Worm (Caenorhabditis elegans) whole organism, L1 larva: ENCODE data around the gene fbxc-12.

Experiments
- C34B4.2 ChIP-seq: sonication (generic microtip); optimal IDR thresholded peaks from 2 replicates; lab custom pipeline; 2017; ENCODE audit warnings: mild to moderate bottlenecking, missing genetic modification characterization, missing compliant biosample characterization
- elt-3 ChIP-seq, 6 experiments: fragments of 150-350 bp in 1 of 6; sonication (generic microtip); optimal IDR thresholded peaks; 2 replicates each; lab custom pipeline; 2017 to 2018; ENCODE audit warnings: missing biosample characterization in 6 of 6, missing genetic modification characterization in 6 of 6, inconsistent platforms in 1 of 6
- nhr-19 ChIP-seq: fragments of 200-800 bp; sonication (Bioruptor generic); conservative IDR thresholded peaks from 2 replicates; pipeline ENCODE4 v1.3.6; 2022; ENCODE audit warnings: missing genetic modification characterization, missing compliant biosample characterization
- sup-37 ChIP-seq: fragments of 200-800 bp; sonication (Bioruptor generic); optimal IDR thresholded peaks from 2 replicates; lab custom pipeline; 2018; ENCODE audit warnings: mild to moderate bottlenecking, missing genetic modification characterization, missing compliant biosample characterization

DNA sequence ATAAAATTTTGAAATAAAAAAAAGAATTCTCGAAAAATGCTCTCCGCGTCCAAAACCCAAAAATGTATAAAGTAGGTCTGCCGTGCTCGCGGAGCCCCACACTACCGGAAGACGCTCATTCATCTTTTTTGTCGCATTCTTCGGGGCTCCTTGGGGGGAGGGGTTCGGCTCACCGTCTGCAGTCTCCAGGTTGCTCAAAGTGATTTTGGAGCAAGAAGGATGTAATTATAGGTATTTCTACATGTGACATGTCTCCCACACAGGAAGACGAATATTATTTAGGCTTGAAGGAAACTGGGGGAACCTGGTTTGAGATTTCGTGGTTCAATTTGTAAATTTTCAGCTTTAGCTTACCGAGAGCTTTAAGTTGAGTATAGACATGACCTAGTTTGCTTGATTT, 30.7 kb downstream of the fbxc-12 start, which contains the start of gene F58H7.1:
- TF ChIP-seq C34B4.2 (tag; lab: Kevin White, UChicago) (no peak), sup-37 (GFP tag; lab: Kevin White, UChicago) (no peak), elt-3 (tag; optimal IDR thresholded peaks at IDR 0.05; lab: Kevin White, UChicago) (no peak), nhr-19 (no peak)
